Fruit fly (Drosophila melanogaster): Measurements from ENCODE around the gene IA-2.

IA-2 gene

DNA sequence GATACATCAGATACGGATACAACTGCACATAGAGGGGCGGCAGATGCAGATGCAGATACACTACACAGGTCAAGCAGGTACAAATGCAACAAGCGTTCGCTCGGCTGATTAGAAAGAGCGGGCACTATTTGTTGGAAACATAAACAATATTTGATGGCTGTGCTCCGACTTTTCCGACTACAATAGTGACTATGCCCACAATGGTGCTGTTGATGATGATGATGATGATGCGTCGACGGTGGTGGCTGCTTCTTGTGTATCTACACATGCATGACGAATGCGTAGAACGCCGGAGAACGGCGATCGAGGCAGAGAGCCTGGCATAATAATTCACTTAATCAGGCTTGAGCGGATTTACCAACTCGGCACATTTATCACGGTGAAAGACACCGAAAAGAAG is 20.2 kb upstream of the IA-2 start:
- TF ChIP-seq Hr78 (GFP tag; optimal IDR thresholded peaks at IDR 0.05) (no peak), psq (GFP tag; optimal IDR thresholded peaks at IDR 0.05) (no peak), sv (GFP tag; optimal IDR thresholded peaks at IDR 0.05) (no peak), CG32264 (GFP tag; optimal IDR thresholded peaks at IDR 0.05) (no peak), sage (GFP tag; optimal IDR thresholded peaks at IDR 0.05) (no peak), tai (GFP tag; optimal IDR thresholded peaks at IDR 0.05) (no peak), brk (GFP tag; optimal IDR thresholded peaks at IDR 0.05) (no peak), foxo (GFP tag; optimal IDR thresholded peaks at IDR 0.05) (no peak), Sp1 (GFP tag; optimal IDR thresholded peaks at IDR 0.05) (no peak), fru (GFP tag; optimal IDR thresholded peaks at IDR 0.05) (no peak)

DNA sequence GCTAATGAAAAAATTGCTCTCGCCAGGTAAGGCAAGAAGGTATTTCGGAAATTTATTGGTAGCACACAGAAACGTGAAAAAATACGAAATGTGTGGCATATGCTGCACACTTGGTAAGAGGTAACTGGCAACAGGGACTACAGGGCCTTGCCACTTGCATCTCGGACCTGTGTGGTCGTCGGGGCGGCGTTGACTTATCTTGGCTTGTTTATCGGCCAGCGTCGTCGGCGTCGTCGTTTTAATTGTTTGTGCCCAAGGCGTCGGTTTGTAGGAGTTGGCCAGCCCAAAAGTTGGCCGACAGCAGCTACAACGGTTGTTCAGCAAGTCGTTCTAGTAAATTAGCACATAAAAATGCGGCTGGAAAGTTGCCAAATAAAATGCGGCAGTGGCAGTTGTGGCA is 18.5 kb upstream of the IA-2 start:
- no peak for TF ChIP-seq Jra (GFP tag; optimal IDR thresholded peaks at IDR 0.05)
- TF ChIP-seq Dif (GFP tag; optimal IDR thresholded peaks at IDR 0.05; ENCODE audit: partially characterized antibody), result no peak
- no peak for TF ChIP-seq N (GFP tag; optimal IDR thresholded peaks at IDR 0.05)
- TF ChIP-seq rgr (GFP tag; optimal IDR thresholded peaks at IDR 0.05), result no peak
- no peak for TF ChIP-seq Hnf4 (GFP tag; optimal IDR thresholded peaks at IDR 0.05)
- no peak for TF ChIP-seq Abd-B (GFP tag; optimal IDR thresholded peaks at IDR 0.05)
- no peak for TF ChIP-seq sv (GFP tag; optimal IDR thresholded peaks at IDR 0.05)
- TF ChIP-seq Sp1 (GFP tag; optimal IDR thresholded peaks at IDR 0.05), result no peak
- no peak for TF ChIP-seq psq (GFP tag; optimal IDR thresholded peaks at IDR 0.05)
- no peak for TF ChIP-seq Vsx2 (GFP tag; optimal IDR thresholded peaks at IDR 0.05; ENCODE audit: partially characterized antibody)
- no peak for TF ChIP-seq CG32264 (GFP tag; optimal IDR thresholded peaks at IDR 0.05)
- TF ChIP-seq dmrt93B (GFP tag; optimal IDR thresholded peaks at IDR 0.05), result no peak
- TF ChIP-seq usp (GFP tag; optimal IDR thresholded peaks at IDR 0.05), result no peak
- TF ChIP-seq br (GFP tag; optimal IDR thresholded peaks at IDR 0.05), result no peak
- no peak for TF ChIP-seq h (GFP tag; optimal IDR thresholded peaks at IDR 0.05)
- no peak for TF ChIP-seq brk (GFP tag; optimal IDR thresholded peaks at IDR 0.05)
- no peak for TF ChIP-seq Mio (GFP tag; optimal IDR thresholded peaks at IDR 0.05)
- TF ChIP-seq tai (GFP tag; optimal IDR thresholded peaks at IDR 0.05), result no peak
- TF ChIP-seq CG9705 (GFP tag; optimal IDR thresholded peaks at IDR 0.05), result no peak
- no peak for TF ChIP-seq Hr78 (GFP tag; optimal IDR thresholded peaks at IDR 0.05)

DNA sequence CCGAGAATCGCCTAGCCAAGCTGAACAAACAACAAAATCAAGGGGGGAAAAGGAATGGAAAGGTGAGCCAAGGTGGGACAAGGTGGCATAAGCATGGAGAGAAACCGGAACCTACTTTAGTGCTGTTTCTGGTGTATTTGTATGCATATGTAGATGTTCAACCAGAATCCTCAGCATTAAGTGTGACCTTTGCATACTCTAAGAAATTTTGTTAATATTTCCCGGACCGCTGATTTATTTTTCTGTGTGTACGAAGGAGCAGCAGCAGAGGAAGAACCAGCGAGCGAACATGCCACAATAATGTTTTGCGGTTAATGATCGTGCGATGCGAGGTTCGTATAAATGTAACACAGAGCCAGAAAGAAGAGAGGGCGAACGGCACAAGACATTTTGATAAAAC is 17.2 kb upstream of the IA-2 start:
- TF ChIP-seq woc (GFP tag; optimal IDR thresholded peaks at IDR 0.05) (peak; percentile 91), Rel (GFP tag; optimal IDR thresholded peaks at IDR 0.05) (peak; percentile 27), Rel (tag; optimal IDR thresholded peaks at IDR 0.05) (peak; percentile 62), CG9705 (GFP tag; optimal IDR thresholded peaks at IDR 0.05) (peak; percentile 70), dmrt93B (GFP tag; optimal IDR thresholded peaks at IDR 0.05) (peak; percentile 73), jim (GFP tag; optimal IDR thresholded peaks at IDR 0.05) (no peak), OdsH (GFP tag; optimal IDR thresholded peaks at IDR 0.05) (peak; percentile 81), Hr78 (GFP tag; optimal IDR thresholded peaks at IDR 0.05) (no peak), Abd-B (GFP tag; optimal IDR thresholded peaks at IDR 0.05) (no peak), dsf (GFP tag; optimal IDR thresholded peaks at IDR 0.05; ENCODE audit: borderline replicate concordance) (no peak), Mio (GFP tag; optimal IDR thresholded peaks at IDR 0.05) (no peak), rgr (GFP tag; optimal IDR thresholded peaks at IDR 0.05) (peak; percentile 81), CrebA (GFP tag; optimal IDR thresholded peaks at IDR 0.05; ENCODE audit: borderline replicate concordance) (peak; percentile 37), HLH106 (tag; optimal IDR thresholded peaks at IDR 0.05) (peak; percentile 88), Jra (GFP tag; optimal IDR thresholded peaks at IDR 0.05) (peak; percentile 32), lola (GFP tag; optimal IDR thresholded peaks at IDR 0.05) (no peak), ey (GFP tag; optimal IDR thresholded peaks at IDR 0.05) (peak; percentile 87), Dif (GFP tag; optimal IDR thresholded peaks at IDR 0.05; ENCODE audit: partially characterized antibody) (no peak), h (GFP tag; optimal IDR thresholded peaks at IDR 0.05) (peak; percentile 88), Dfd (GFP tag; optimal IDR thresholded peaks at IDR 0.05) (no peak), psq (GFP tag; optimal IDR thresholded peaks at IDR 0.05) (peak; percentile 71), foxo (GFP tag; optimal IDR thresholded peaks at IDR 0.05) (peak; percentile 13 to 88), Hr83 (GFP tag; optimal IDR thresholded peaks at IDR 0.05; ENCODE audit: poor library complexity, severe bottlenecking) (peak; percentile 35), N (GFP tag; optimal IDR thresholded peaks at IDR 0.05) (no peak), Hnf4 (GFP tag; optimal IDR thresholded peaks at IDR 0.05) (peak; percentile 70), GATAd (GFP tag; optimal IDR thresholded peaks at IDR 0.05) (no peak), usp (GFP tag; optimal IDR thresholded peaks at IDR 0.05) (no peak), pan (optimal IDR thresholded peaks at IDR 0.05) (no peak), sv (GFP tag; optimal IDR thresholded peaks at IDR 0.05) (no peak), Sp1 (GFP tag; optimal IDR thresholded peaks at IDR 0.05) (peak; percentile 77), sage (GFP tag; optimal IDR thresholded peaks at IDR 0.05) (peak; percentile 1), CG32264 (GFP tag; optimal IDR thresholded peaks at IDR 0.05) (peak; percentile 46), brk (GFP tag; optimal IDR thresholded peaks at IDR 0.05) (no peak), dl (GFP tag; optimal IDR thresholded peaks at IDR 0.05; ENCODE audit: insufficient read depth in 1 of 2, partially characterized antibody in 2 of 2) (no peak), br (GFP tag; optimal IDR thresholded peaks at IDR 0.05) (peak; percentile 83), tai (GFP tag; optimal IDR thresholded peaks at IDR 0.05) (peak; percentile 67), fru (GFP tag; optimal IDR thresholded peaks at IDR 0.05) (peak; percentile 82), Myc (optimal IDR thresholded peaks at IDR 0.05) (no peak), Vsx2 (GFP tag; optimal IDR thresholded peaks at IDR 0.05; ENCODE audit: partially characterized antibody) (no peak)
